Worm (Caenorhabditis elegans) whole organism, dauer: ENCODE data around the gene pbs-1.

Source experiments
- unc-62 ChIP-seq: sonication (generic microtip); optimal IDR thresholded peaks from 2 replicates; lab custom pipeline; 2017; ENCODE audit warnings: missing biosample characterization, missing genetic modification reagents, missing genetic modification characterization

pbs-1 gene

ce11 chrIV:1659045-1659741, 50.4 kb downstream of the pbs-1 start, which contains the start of gene rps-28:
Gene rps-28, plus strand, starts transcription at chrIV:1659691.
- TF ChIP-seq unc-62 (GFP tag; lab: Kevin White, UChicago), result no peak
